Fruit fly (Drosophila melanogaster) whole organism, wandering third instar larva: ENCODE results near the gene CG42704.

Source experiments
- CG9705 ChIP-seq: fragments of 200-800 bp; sonication (Bioruptor generic); optimal IDR thresholded peaks from 2 replicates; lab custom pipeline; 2018; ENCODE audit warnings: missing biosample characterization, mild to moderate bottlenecking, missing genetic modification characterization
- Dfd ChIP-seq: fragments of >200 bp; optimal IDR thresholded peaks from 2 replicates; lab custom pipeline; 2017; ENCODE audit warnings: missing biosample characterization, missing genetic modification characterization
- HLH106 ChIP-seq: fragments of 200-800 bp; optimal IDR thresholded peaks from 3 replicates; lab custom pipeline; 2019; ENCODE audit warnings: missing biosample characterization, mild to moderate bottlenecking, missing genetic modification characterization, moderate library complexity
- Mio ChIP-seq: sonication (Bioruptor generic); optimal IDR thresholded peaks from 2 replicates; lab custom pipeline; 2016; ENCODE audit warnings: missing biosample characterization, missing genetic modification characterization
- N ChIP-seq: fragments of >200 bp; optimal IDR thresholded peaks from 2 replicates; lab custom pipeline; 2018; ENCODE audit warnings: missing biosample characterization, missing external identifiers, missing genetic modification characterization
- Sp1 ChIP-seq: fragments of 200-800 bp; sonication (Bioruptor generic); optimal IDR thresholded peaks from 3 replicates; lab custom pipeline; 2019; ENCODE audit warnings: missing biosample characterization, mild to moderate bottlenecking, missing genetic modification characterization, moderate library complexity
- br ChIP-seq: fragments of 200-800 bp; sonication (Bioruptor generic); optimal IDR thresholded peaks from 2 replicates; lab custom pipeline; 2016; ENCODE audit warnings: missing biosample characterization, missing genetic modification characterization
- brk ChIP-seq: fragments of 200-800 bp; sonication (Bioruptor generic); optimal IDR thresholded peaks from 2 replicates; lab custom pipeline; 2016; ENCODE audit warnings: missing biosample characterization, mild to moderate bottlenecking, missing genetic modification characterization
- dsf ChIP-seq: sonication (Bioruptor generic); optimal IDR thresholded peaks from 2 replicates; lab custom pipeline; 2016; ENCODE audit warnings: missing biosample characterization, missing genetic modification characterization, borderline replicate concordance
- ey ChIP-seq: fragments of 200-800 bp; sonication (Bioruptor generic); optimal IDR thresholded peaks from 2 replicates; lab custom pipeline; 2016; ENCODE audit warnings: missing biosample characterization, missing genetic modification characterization
- fru ChIP-seq: fragments of 200-800 bp; sonication (Bioruptor generic); optimal IDR thresholded peaks from 3 replicates; lab custom pipeline; 2016; ENCODE audit warnings: missing biosample characterization, mild to moderate bottlenecking, missing genetic modification characterization
- h ChIP-seq: fragments of 200-800 bp; sonication (Bioruptor generic); optimal IDR thresholded peaks from 3 replicates; lab custom pipeline; 2016; ENCODE audit warnings: missing biosample characterization, mild to moderate bottlenecking, missing genetic modification characterization
- jim ChIP-seq: fragments of 175-275, 200-325 bp; sonication (Bioruptor generic); optimal IDR thresholded peaks from 2 replicates; lab custom pipeline; 2016; ENCODE audit warnings: missing biosample characterization, mild to moderate bottlenecking, missing genetic modification characterization
- lola ChIP-seq: fragments of >200 bp; optimal IDR thresholded peaks from 2 replicates; lab custom pipeline; 2017; ENCODE audit warnings: missing biosample characterization, missing genetic modification characterization
- psq ChIP-seq: fragments of 200-800 bp; sonication (Bioruptor generic); optimal IDR thresholded peaks from 3 replicates; lab custom pipeline; 2017; ENCODE audit warnings: missing biosample characterization, mild to moderate bottlenecking, missing genetic modification characterization, moderate library complexity
- rgr ChIP-seq: fragments of 200-800 bp; sonication (Bioruptor generic); optimal IDR thresholded peaks from 3 replicates; lab custom pipeline; 2016; ENCODE audit warnings: missing biosample characterization, mild to moderate bottlenecking, missing genetic modification characterization
- sv ChIP-seq: fragments of 200-800 bp; sonication (Bioruptor generic); optimal IDR thresholded peaks from 3 replicates; lab custom pipeline; 2016; ENCODE audit warnings: missing biosample characterization, missing genetic modification characterization
- tai ChIP-seq: sonication (Bioruptor generic); optimal IDR thresholded peaks from 2 replicates; lab custom pipeline; 2016; ENCODE audit warnings: missing biosample characterization, missing genetic modification characterization
- usp ChIP-seq: fragments of >200 bp; optimal IDR thresholded peaks from 2 replicates; lab custom pipeline; 2017; ENCODE audit warnings: missing biosample characterization, missing genetic modification characterization
- woc ChIP-seq: sonication (Bioruptor generic); optimal IDR thresholded peaks from 2 replicates; lab custom pipeline; 2016; ENCODE audit warnings: missing biosample characterization, mild to moderate bottlenecking, missing genetic modification characterization

Gene CG42704

dm6 chrX:7453236-7453635 is 40.8 kb downstream of the CG42704 start, which contains the start of gene CG43198:
CG43198 (minus strand) TSS chrX:7453336.
- TF ChIP-seq Dfd (GFP tag; lab: Kevin White, UChicago) (no peak), Mio (GFP tag; lab: Kevin White, UChicago) (no peak), CG9705 (GFP tag; lab: Kevin White, UChicago) (no peak), rgr (GFP tag; lab: Kevin White, UChicago) (no peak), psq (GFP tag; lab: Kevin White, UChicago) (no peak), brk (GFP tag; lab: Kevin White, UChicago) (no peak), Sp1 (GFP tag; lab: Kevin White, UChicago) (no peak), jim (GFP tag; lab: Kevin White, UChicago) (no peak), dsf (no peak), usp (GFP tag; lab: Kevin White, UChicago) (no peak), N (GFP tag; lab: Kevin White, UChicago) (no peak), sv (GFP tag; lab: Kevin White, UChicago) (no peak), ey (GFP tag; lab: Kevin White, UChicago) (no peak), woc (no peak), lola (GFP tag; lab: Kevin White, UChicago) (no peak), h (no peak), br (GFP tag; lab: Kevin White, UChicago) (no peak), fru (GFP tag; lab: Kevin White, UChicago) (no peak)

dm6 chrX:7462089-7462488 is 49.6 kb downstream of the CG42704 start:
- TF ChIP-seq tai (GFP tag; lab: Kevin White, UChicago) (no peak), Dfd (GFP tag; lab: Kevin White, UChicago) (no peak), HLH106 (tag; lab: Kevin White, UChicago) (no peak), N (GFP tag; lab: Kevin White, UChicago) (no peak)
